Fruit fly (Drosophila melanogaster): Measurements from ENCODE around the gene gnu.

The gnu gene

dm6 chr3L:14781082-14781862 lies 21.9 kb downstream of the gnu start (continued):
- peak; percentile 97 for TF ChIP-seq scrt (GFP tag; optimal IDR thresholded peaks at IDR 0.05)
- peak; percentile 64 for TF ChIP-seq gro (GFP tag; optimal IDR thresholded peaks at IDR 0.05)
- TF ChIP-seq danr (GFP tag; IDR thresholded peaks at IDR 0.05) = 0 out of 2 replicates have a peak, but pooled peaks have one; percentile 9
- TF ChIP-seq C15 (GFP tag; IDR thresholded peaks at IDR 0.05) = no peak
- TF ChIP-seq otp (GFP tag; IDR thresholded peaks at IDR 0.05) = no peak; the same call in 2 of the 3 replicates
- TF ChIP-seq unpg (GFP tag; optimal IDR thresholded peaks at IDR 0.05) = peak; percentile 48

dm6 chr3L:14780187-14780586 lies 23.0 kb downstream of the gnu start:
- no peak for TF ChIP-seq gro (GFP tag; optimal IDR thresholded peaks at IDR 0.05)
- TF ChIP-seq kni (GFP tag; optimal IDR thresholded peaks at IDR 0.05) = no peak
- peak; percentile 75 for TF ChIP-seq CG7987 (GFP tag; optimal IDR thresholded peaks at IDR 0.05)
- TF ChIP-seq wek (GFP tag; optimal IDR thresholded peaks at IDR 0.05) = peak; percentile 69
- peak; percentile 59 for TF ChIP-seq CG2202 (tag; optimal IDR thresholded peaks at IDR 0.05)
- peak; percentile 43 for TF ChIP-seq Vsx1 (GFP tag; optimal IDR thresholded peaks at IDR 0.05)
- TF ChIP-seq CG12659 (GFP tag; optimal IDR thresholded peaks at IDR 0.05) = peak; percentile 15
- no peak for TF ChIP-seq corto (GFP tag; optimal IDR thresholded peaks at IDR 0.05)
- peak; percentile 47 for TF ChIP-seq CG10431 (GFP tag; optimal IDR thresholded peaks at IDR 0.05)
- no peak for TF ChIP-seq CG15479 (GFP tag; optimal IDR thresholded peaks at IDR 0.05)
- TF ChIP-seq CG1233 (GFP tag; optimal IDR thresholded peaks at IDR 0.05) = peak; percentile 44
- no peak for TF ChIP-seq CG3847 (GFP tag; IDR thresholded peaks at IDR 0.05)
- TF ChIP-seq CG33557 (GFP tag; optimal IDR thresholded peaks at IDR 0.05) = peak; percentile 41
- TF ChIP-seq CG4328 (GFP tag; optimal IDR thresholded peaks at IDR 0.05) = peak; percentile 43
- TF ChIP-seq mld (GFP tag; IDR thresholded peaks at IDR 0.05; ENCODE audit: partially characterized antibody) = no peak
- TF ChIP-seq shn (GFP tag; optimal IDR thresholded peaks at IDR 0.05) = no peak
- TF ChIP-seq CG8290 (GFP tag; optimal IDR thresholded peaks at IDR 0.05) = peak; percentile 21
- TF ChIP-seq CG8290 (tag; optimal IDR thresholded peaks at IDR 0.05) = peak; percentile 8 to 63
- TF ChIP-seq CG5953 (GFP tag; IDR thresholded peaks at IDR 0.05) = no peak
- TF ChIP-seq CG4360 (GFP tag; IDR thresholded peaks at IDR 0.05) = peak; percentile 56; the same call in 1 of the 2 replicates
- peak; percentile 50 for TF ChIP-seq CG17359 (tag; optimal IDR thresholded peaks at IDR 0.05)
- no peak for TF ChIP-seq mam (GFP tag; optimal IDR thresholded peaks at IDR 0.05)
- TF ChIP-seq onecut (GFP tag; IDR thresholded peaks at IDR 0.05) = peak; percentile 48
- peak; percentile 45 for TF ChIP-seq CG18476 (GFP tag; optimal IDR thresholded peaks at IDR 0.05)
- no peak for TF ChIP-seq CG9609 (GFP tag; optimal IDR thresholded peaks at IDR 0.05)
- peak; percentile 2 for TF ChIP-seq exex (tag; optimal IDR thresholded peaks at IDR 0.05)
- TF ChIP-seq CG15601 (tag; optimal IDR thresholded peaks at IDR 0.05) = peak; percentile 66
- TF ChIP-seq CG10543 (GFP tag; optimal IDR thresholded peaks at IDR 0.05) = no peak
- peak; percentile 39 for TF ChIP-seq pfk (GFP tag; optimal IDR thresholded peaks at IDR 0.05)
- no peak for TF ChIP-seq CG7963 (GFP tag; IDR thresholded peaks at IDR 0.05; ENCODE audit: partially characterized antibody)
- no peak for TF ChIP-seq CG1602 (GFP tag; optimal IDR thresholded peaks at IDR 0.05)
- no peak for TF ChIP-seq CG42726 (GFP tag; IDR thresholded peaks at IDR 0.05; ENCODE audit: partially characterized antibody)
- peak; percentile 28; the same call in 1 of the 3 replicates for TF ChIP-seq dysf (GFP tag; IDR thresholded peaks at IDR 0.05)
- no peak for TF ChIP-seq Myb (GFP tag; optimal IDR thresholded peaks at IDR 0.05)
- TF ChIP-seq CG32532 (GFP tag; IDR thresholded peaks at IDR 0.05) = peak; percentile 9; the same call in 1 of the 2 replicates
- TF ChIP-seq Nf-YA (GFP tag; IDR thresholded peaks at IDR 0.05) = no peak
- TF ChIP-seq CG6254 (GFP tag; optimal IDR thresholded peaks at IDR 0.05) = peak; percentile 51
- no peak for TF ChIP-seq abd-A (tag; optimal IDR thresholded peaks at IDR 0.05)
- TF ChIP-seq Gug (GFP tag; IDR thresholded peaks at IDR 0.05) = no peak
- peak; percentile 40 for TF ChIP-seq HHEX (GFP tag; optimal IDR thresholded peaks at IDR 0.05)
- peak; percentile 64 for TF ChIP-seq CG6813 (GFP tag; optimal IDR thresholded peaks at IDR 0.05)
- peak; percentile 18 for TF ChIP-seq gem (tag; optimal IDR thresholded peaks at IDR 0.05)

Data from whole organism, embryonic.